Fruit fly (Drosophila melanogaster) whole organism, wandering third instar larva: ENCODE measurements around the gene stc.

Experiments used
- Abd-B ChIP-seq: fragments of >200 bp; optimal IDR thresholded peaks from 2 replicates; lab custom pipeline; 2017; ENCODE audit warnings: missing biosample characterization, missing genetic modification characterization
- Hr78 ChIP-seq: fragments of >200 bp; optimal IDR thresholded peaks from 2 replicates; lab custom pipeline; 2017; ENCODE audit warnings: missing biosample characterization, missing genetic modification characterization
- Jra ChIP-seq: sonication (Bioruptor generic); optimal IDR thresholded peaks from 2 replicates; lab custom pipeline; 2016; ENCODE audit warnings: missing biosample characterization, missing genetic modification characterization
- Myc ChIP-seq: fragments of >200 bp; optimal IDR thresholded peaks from 2 replicates; lab custom pipeline; 2017
- N ChIP-seq: fragments of >200 bp; optimal IDR thresholded peaks from 2 replicates; lab custom pipeline; 2018; ENCODE audit warnings: missing biosample characterization, missing external identifiers, missing genetic modification characterization
- ey ChIP-seq: fragments of 200-800 bp; sonication (Bioruptor generic); optimal IDR thresholded peaks from 2 replicates; lab custom pipeline; 2016; ENCODE audit warnings: missing biosample characterization, missing genetic modification characterization
- h ChIP-seq: fragments of 200-800 bp; sonication (Bioruptor generic); optimal IDR thresholded peaks from 3 replicates; lab custom pipeline; 2016; ENCODE audit warnings: missing biosample characterization, mild to moderate bottlenecking, missing genetic modification characterization
- pan ChIP-seq: fragments of >200 bp; optimal IDR thresholded peaks from 2 replicates; lab custom pipeline; 2017
- psq ChIP-seq: fragments of 200-800 bp; sonication (Bioruptor generic); optimal IDR thresholded peaks from 3 replicates; lab custom pipeline; 2017; ENCODE audit warnings: missing biosample characterization, mild to moderate bottlenecking, missing genetic modification characterization, moderate library complexity

DNA sequence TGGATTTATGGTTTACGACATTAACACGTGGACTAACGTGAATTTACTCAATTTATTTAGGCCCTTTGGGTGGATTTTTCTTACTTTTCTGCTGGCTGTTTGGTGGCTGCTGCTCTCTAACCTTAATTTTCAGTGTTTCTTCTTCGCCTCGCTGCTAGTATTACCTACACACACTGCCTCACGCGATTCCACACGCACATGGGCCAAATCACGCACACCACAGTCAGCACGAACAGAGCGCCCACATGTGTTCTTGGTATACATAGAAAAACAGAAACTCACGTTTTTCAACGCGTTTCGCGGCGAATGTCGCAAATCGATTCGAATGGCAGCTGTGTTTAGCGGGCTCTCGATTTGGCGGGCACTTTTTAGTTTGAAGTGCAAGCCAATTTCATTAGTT, 45.4 kb upstream of the stc start:
- TF ChIP-seq pan (lab: Kevin White, UChicago) (no peak), h (peak; percentile 19), Myc (lab: Kevin White, UChicago) (peak; percentile 76), psq (GFP tag; lab: Kevin White, UChicago) (peak; percentile 42), Hr78 (GFP tag; lab: Kevin White, UChicago) (no peak), Abd-B (GFP tag; lab: Kevin White, UChicago) (no peak), Jra (GFP tag; lab: Kevin White, UChicago) (no peak), ey (GFP tag; lab: Kevin White, UChicago) (no peak), N (GFP tag; lab: Kevin White, UChicago) (no peak)
